Worm (Caenorhabditis elegans): ENCODE results near the gene F46C5.10.

F46C5.10 gene

ce11 chrII:8795227-8795626, 23.6 kb downstream of the F46C5.10 start:
- peak; percentile 17 for TF ChIP-seq sma-9 (GFP tag; optimal IDR thresholded peaks at IDR 0.05)
- TF ChIP-seq sma-9 (tag; optimal IDR thresholded peaks at IDR 0.05), result no peak
- no peak for TF ChIP-seq nhr-6 (tag; optimal IDR thresholded peaks at IDR 0.05)

ce11 chrII:8794072-8794471, 24.8 kb downstream of the F46C5.10 start, which contains the start of gene F07H5.7:
Gene F07H5.7 (minus strand): TSS chrII:8794172.
- TF ChIP-seq fos-1 (tag; optimal IDR thresholded peaks at IDR 0.05), result no peak
- TF ChIP-seq peb-1 (tag; optimal IDR thresholded peaks at IDR 0.05), result no peak
- no peak for TF ChIP-seq dmd-4 (tag; optimal IDR thresholded peaks at IDR 0.05)
- no peak for TF ChIP-seq nhr-6 (tag; optimal IDR thresholded peaks at IDR 0.05)
- no peak for TF ChIP-seq ceh-82 (tag; optimal IDR thresholded peaks at IDR 0.05)

DNA sequence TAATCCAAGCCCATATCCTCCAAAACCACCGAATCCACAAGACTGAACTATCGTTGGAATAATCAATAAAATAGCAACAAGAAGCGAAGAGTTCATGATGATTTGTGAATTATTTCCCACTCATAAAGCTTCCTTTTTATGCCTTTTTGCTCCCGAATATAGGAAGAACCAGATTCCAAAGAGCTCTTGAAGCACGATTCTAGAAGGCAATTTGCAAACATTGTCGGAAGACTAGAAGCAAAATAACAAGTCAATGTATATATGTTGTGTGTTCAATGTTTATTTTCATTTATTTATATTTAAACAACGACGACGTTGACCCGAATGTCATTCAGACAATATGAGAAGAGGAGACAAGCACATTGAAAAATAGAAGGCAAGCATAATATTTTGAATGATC, 26.2 kb downstream of the F46C5.10 start, which contains the start of gene idpa-2:
idpa-2 (minus strand) TSS at position 101 of the 400 bp plus-strand sequence.
- TF ChIP-seq ceh-16 (tag; optimal IDR thresholded peaks at IDR 0.05), result no peak

DNA sequence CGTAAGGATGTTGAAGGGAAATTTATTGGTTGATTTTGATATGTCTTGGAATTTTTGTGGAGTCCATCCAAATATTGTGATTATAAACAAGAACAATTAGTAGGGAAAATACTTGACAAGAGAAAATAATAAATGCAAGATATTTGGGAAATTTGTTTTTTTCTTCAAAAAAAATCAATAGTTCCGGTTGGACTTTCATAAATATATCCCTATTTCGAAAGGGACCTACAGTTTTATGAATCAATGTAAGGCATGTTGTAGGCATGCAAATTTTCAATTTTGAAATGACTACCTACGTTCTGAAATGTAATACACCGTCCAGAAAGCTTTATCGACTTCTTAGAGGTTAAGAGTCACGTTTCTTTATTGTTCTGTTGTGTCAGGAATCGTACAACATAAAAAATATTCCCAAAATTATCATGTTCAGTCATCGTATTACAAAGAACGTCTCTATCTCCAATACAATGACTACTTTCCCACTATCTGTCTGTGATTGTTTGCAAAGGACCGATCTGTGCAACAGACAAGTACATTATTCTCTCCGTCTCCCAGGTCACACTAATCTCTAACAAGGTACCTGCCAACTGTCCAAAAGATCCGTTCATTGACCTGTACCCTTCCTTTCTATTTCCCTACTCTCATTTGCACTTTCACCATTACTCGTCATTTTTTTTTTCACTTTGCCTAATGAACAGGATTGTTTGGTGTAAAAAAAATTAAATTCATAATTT, 28.8 kb downstream of the F46C5.10 start, which contains the start of gene F07H5.13:
F07H5.13 (plus strand) TSS at position 730 of the 731 bp plus-strand sequence.
- TF ChIP-seq lsy-2 (tag; optimal IDR thresholded peaks at IDR 0.05) (peak in 1 of 2 experiments; percentile 63), Y55F3AM.14 (GFP tag; optimal IDR thresholded peaks at IDR 0.05) (peak; percentile 76), alr-1 (tag; optimal IDR thresholded peaks at IDR 0.05) (no peak), nhr-6 (tag; optimal IDR thresholded peaks at IDR 0.05) (no peak), ceh-16 (tag; optimal IDR thresholded peaks at IDR 0.05) (no peak), ztf-4 (tag; optimal IDR thresholded peaks at IDR 0.05) (peak; percentile 71), egl-27 (tag; optimal IDR thresholded peaks at IDR 0.05) (no peak), C34F6.9 (tag; optimal IDR thresholded peaks at IDR 0.05) (peak; percentile 40), ama-1 (optimal IDR thresholded peaks at IDR 0.05) (no peak), lin-13 (GFP tag; optimal IDR thresholded peaks at IDR 0.05) (peak; percentile 54), lin-39 (tag; optimal IDR thresholded peaks at IDR 0.05) (no peak), mdl-1 (tag; optimal IDR thresholded peaks at IDR 0.05) (no peak), zag-1 (tag; optimal IDR thresholded peaks at IDR 0.05) (no peak), lin-11 (tag; optimal IDR thresholded peaks at IDR 0.05) (no peak), nhr-10 (tag; optimal IDR thresholded peaks at IDR 0.05) (no peak), fos-1 (tag; optimal IDR thresholded peaks at IDR 0.05) (no peak), mab-5 (tag; optimal IDR thresholded peaks at IDR 0.05) (no peak), peb-1 (tag; optimal IDR thresholded peaks at IDR 0.05) (no peak), snpc-4 (tag; optimal IDR thresholded peaks at IDR 0.05) (no peak), nhr-21 (tag; optimal IDR thresholded peaks at IDR 0.05) (peak; percentile 38), nhr-77 (tag; optimal IDR thresholded peaks at IDR 0.05) (no peak), R02D3.7 (tag; optimal IDR thresholded peaks at IDR 0.05) (no peak), sma-3 (GFP tag; optimal IDR thresholded peaks at IDR 0.05) (peak; percentile 63), unc-55 (GFP tag; optimal IDR thresholded peaks at IDR 0.05) (peak; percentile 14), aly-2 (tag; optimal IDR thresholded peaks at IDR 0.05) (no peak), nhr-237 (tag; optimal IDR thresholded peaks at IDR 0.05) (no peak), nhr-25 (tag; optimal IDR thresholded peaks at IDR 0.05) (peak; percentile 71), gmeb-1 (tag; optimal IDR thresholded peaks at IDR 0.05) (no peak), ceh-82 (tag; optimal IDR thresholded peaks at IDR 0.05) (no peak), dmd-4 (tag; optimal IDR thresholded peaks at IDR 0.05) (no peak), elt-1 (tag; optimal IDR thresholded peaks at IDR 0.05) (no peak), sem-4 (tag; optimal IDR thresholded peaks at IDR 0.05) (no peak), ztf-1 (GFP tag; conservative IDR thresholded peaks at IDR 0.05) (no peak), nhr-129 (tag; optimal IDR thresholded peaks at IDR 0.05) (peak; percentile 22), nhr-12 (tag; optimal IDR thresholded peaks at IDR 0.05) (peak; percentile 4), mbf-1 (tag; optimal IDR thresholded peaks at IDR 0.05) (no peak), ZK546.5 (tag; optimal IDR thresholded peaks at IDR 0.05) (no peak), unc-62 (GFP tag; optimal IDR thresholded peaks at IDR 0.05) (no peak), crh-2 (tag; optimal IDR thresholded peaks at IDR 0.05) (peak; percentile 69), ztf-11 (tag; optimal IDR thresholded peaks at IDR 0.05) (no peak), sma-9 (GFP tag; optimal IDR thresholded peaks at IDR 0.05) (peak; percentile 56), sma-9 (tag; optimal IDR thresholded peaks at IDR 0.05) (no peak), nhr-23 (tag; optimal IDR thresholded peaks at IDR 0.05) (no peak), blmp-1 (tag; optimal IDR thresholded peaks at IDR 0.05; ENCODE audit: insufficient read depth) (no peak), F13H6.1 (tag; optimal IDR thresholded peaks at IDR 0.05) (peak; percentile 62), elt-3 (tag; optimal IDR thresholded peaks at IDR 0.05) (no peak), nhr-11 (tag; optimal IDR thresholded peaks at IDR 0.05) (no peak)
